Fruit fly (Drosophila melanogaster) whole organism, adult: ENCODE measurements around the gene mRpL4.

Source experiments
- CG11617 ChIP-seq: fragments of 200-800 bp; sonication (Bioruptor generic); optimal IDR thresholded peaks from 2 replicates; lab custom pipeline; 2017; ENCODE audit warnings: mild to moderate bottlenecking, missing biosample characterization, missing genetic modification reagents, missing genetic modification characterization
- CG12768 ChIP-seq: fragments of 200-800 bp; sonication (Bioruptor generic); optimal IDR thresholded peaks from 2 replicates; lab custom pipeline; 2017; ENCODE audit warnings: missing biosample characterization, missing genetic modification characterization, mild to moderate bottlenecking, moderate library complexity, missing genetic modification reagents
- CG14711 ChIP-seq: fragments of 200-800 bp; sonication (Bioruptor generic); optimal IDR thresholded peaks from 2 replicates; lab custom pipeline; 2018; ENCODE audit warnings: missing biosample characterization, mild to moderate bottlenecking, missing genetic modification characterization, moderate library complexity
- CG1620 ChIP-seq: fragments of 200-800 bp; sonication (Bioruptor generic); optimal IDR thresholded peaks from 2 replicates; lab custom pipeline; 2016; ENCODE audit warnings: missing biosample characterization, missing genetic modification characterization
- CG33017 ChIP-seq: fragments of 200-800 bp; sonication (Bioruptor generic); optimal IDR thresholded peaks from 2 replicates; lab custom pipeline; 2018; ENCODE audit warnings: missing biosample characterization, mild to moderate bottlenecking, missing genetic modification characterization, moderate library complexity
- CG5204 ChIP-seq: fragments of 200-800 bp; sonication (Bioruptor generic); optimal IDR thresholded peaks from 2 replicates; lab custom pipeline; 2016; ENCODE audit warnings: missing biosample characterization, missing genetic modification characterization
- CG7045 ChIP-seq: fragments of 200-800 bp; sonication (Bioruptor generic); optimal IDR thresholded peaks from 2 replicates; lab custom pipeline; 2017; ENCODE audit warnings: missing biosample characterization, mild to moderate bottlenecking, missing genetic modification characterization
- CG7101 ChIP-seq: fragments of 200-800 bp; sonication (Bioruptor generic); optimal IDR thresholded peaks from 2 replicates; lab custom pipeline; 2018; ENCODE audit warnings: missing biosample characterization, mild to moderate bottlenecking, missing genetic modification characterization, moderate library complexity
- Clk ChIP-seq: fragments of 200-800 bp; sonication (Bioruptor generic); optimal IDR thresholded peaks from 2 replicates; lab custom pipeline; 2017; ENCODE audit warnings: missing biosample characterization, missing genetic modification characterization
- Crg-1 ChIP-seq: fragments of 200-800 bp; sonication (Bioruptor generic); optimal IDR thresholded peaks from 2 replicates; lab custom pipeline; 2016; ENCODE audit warnings: missing biosample characterization, missing genetic modification characterization
- Hr96 ChIP-seq: fragments of 200-800 bp; sonication (Bioruptor generic); optimal IDR thresholded peaks from 2 replicates; lab custom pipeline; 2016; ENCODE audit warnings: missing biosample characterization, missing genetic modification characterization
- Mnt ChIP-seq: fragments of 200-800 bp; sonication (Bioruptor generic); optimal IDR thresholded peaks from 2 replicates; lab custom pipeline; 2016; ENCODE audit warnings: missing biosample characterization, mild to moderate bottlenecking, missing genetic modification characterization
- bab1 ChIP-seq: fragments of 200-800 bp; sonication (Bioruptor generic); optimal IDR thresholded peaks from 3 replicates; lab custom pipeline; 2019; ENCODE audit warnings: missing biosample characterization, mild to moderate bottlenecking, missing genetic modification characterization, moderate library complexity
- cic ChIP-seq: fragments of 200-800 bp; sonication (Bioruptor generic); optimal IDR thresholded peaks from 2 replicates; lab custom pipeline; 2017; ENCODE audit warnings: missing biosample characterization, mild to moderate bottlenecking, missing genetic modification characterization, moderate library complexity
- cnc ChIP-seq, 2 experiments: fragments of >200 bp; optimal IDR thresholded peaks; 2 replicates each; lab custom pipeline; 2017
- kay ChIP-seq: fragments of 200-800 bp; sonication (Bioruptor generic); peaks from one replicate; lab custom pipeline; 2016; ENCODE audit warnings: missing biosample characterization, missing genetic modification characterization, borderline replicate concordance
- ovo ChIP-seq: fragments of 200-800 bp; sonication (Bioruptor generic); optimal IDR thresholded peaks from 2 replicates; lab custom pipeline; 2016; ENCODE audit warnings: missing biosample characterization, missing genetic modification characterization
- pad ChIP-seq: fragments of 200-800 bp; sonication (Bioruptor generic); optimal IDR thresholded peaks from 3 replicates; lab custom pipeline; 2017; ENCODE audit warnings: missing biosample characterization, missing genetic modification characterization, mild to moderate bottlenecking, moderate library complexity, missing genetic modification reagents
- tj ChIP-seq: fragments of 200-800 bp; sonication (Bioruptor generic); optimal IDR thresholded peaks from 3 replicates; lab custom pipeline; 2017; ENCODE audit warnings: missing biosample characterization, mild to moderate bottlenecking, missing genetic modification characterization, moderate library complexity
- toe ChIP-seq: fragments of 200-800 bp; sonication (Bioruptor generic); optimal IDR thresholded peaks from 2 replicates; lab custom pipeline; 2016; ENCODE audit warnings: missing biosample characterization, missing genetic modification characterization

Gene mRpL4

DNA sequence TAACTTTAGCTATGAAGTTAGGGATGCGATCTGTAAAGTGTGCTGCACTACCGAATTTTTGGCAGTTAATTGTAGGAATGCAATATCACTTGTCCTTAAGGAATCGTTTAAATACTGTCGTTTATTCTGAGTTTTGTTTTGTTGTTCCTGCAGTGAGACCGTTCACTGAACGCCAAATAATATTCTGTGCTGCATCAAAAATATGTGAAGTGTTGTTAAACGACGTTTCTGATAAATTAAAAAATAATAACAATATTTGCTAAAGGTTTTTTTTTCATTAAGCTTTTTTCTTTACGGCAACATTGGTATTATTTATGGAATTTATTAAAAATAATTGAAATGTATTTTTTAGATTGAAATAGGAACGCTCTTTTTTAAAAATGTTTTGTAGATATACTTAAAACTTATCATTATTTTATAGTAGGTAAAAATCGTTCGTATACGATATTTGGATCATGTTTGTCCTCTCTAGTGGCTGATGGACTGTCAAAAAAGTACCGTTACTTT, 26.1 kb downstream of the mRpL4 start, which contains the start of gene GMF:
Gene GMF (minus strand): TSS at position 182 of the 507 bp plus-strand sequence.
- TF ChIP-seq CG1620 (GFP tag; lab: Kevin White, UChicago) (peak; percentile 65), CG7101 (tag; lab: Kevin White, UChicago) (peak; percentile 75), CG5204 (GFP tag; lab: Kevin White, UChicago) (no peak), CG12768 (GFP tag; lab: Kevin White, UChicago) (peak; percentile 19), cic (GFP tag; lab: Kevin White, UChicago) (no peak), cnc (optimal IDR thresholded peaks at IDR 0.05; lab: Kevin White, UChicago) (no peak), Mnt (peak; percentile 39), bab1 (GFP tag; lab: Kevin White, UChicago) (peak; percentile 51), CG11617 (peak; percentile 63), tj (GFP tag; lab: Kevin White, UChicago) (no peak), kay (GFP tag; lab: Kevin White, UChicago) (peak; percentile 98), toe (GFP tag; lab: Kevin White, UChicago) (no peak), ovo (peak; percentile 84), pad (GFP tag; lab: Kevin White, UChicago) (peak; percentile 40), CG33017 (tag; lab: Kevin White, UChicago) (no peak), CG7045 (peak; percentile 33), CG14711 (peak; percentile 85), Hr96 (GFP tag; lab: Kevin White, UChicago) (no peak), Crg-1 (GFP tag; lab: Kevin White, UChicago) (peak; percentile 43), Clk (no peak)

DNA sequence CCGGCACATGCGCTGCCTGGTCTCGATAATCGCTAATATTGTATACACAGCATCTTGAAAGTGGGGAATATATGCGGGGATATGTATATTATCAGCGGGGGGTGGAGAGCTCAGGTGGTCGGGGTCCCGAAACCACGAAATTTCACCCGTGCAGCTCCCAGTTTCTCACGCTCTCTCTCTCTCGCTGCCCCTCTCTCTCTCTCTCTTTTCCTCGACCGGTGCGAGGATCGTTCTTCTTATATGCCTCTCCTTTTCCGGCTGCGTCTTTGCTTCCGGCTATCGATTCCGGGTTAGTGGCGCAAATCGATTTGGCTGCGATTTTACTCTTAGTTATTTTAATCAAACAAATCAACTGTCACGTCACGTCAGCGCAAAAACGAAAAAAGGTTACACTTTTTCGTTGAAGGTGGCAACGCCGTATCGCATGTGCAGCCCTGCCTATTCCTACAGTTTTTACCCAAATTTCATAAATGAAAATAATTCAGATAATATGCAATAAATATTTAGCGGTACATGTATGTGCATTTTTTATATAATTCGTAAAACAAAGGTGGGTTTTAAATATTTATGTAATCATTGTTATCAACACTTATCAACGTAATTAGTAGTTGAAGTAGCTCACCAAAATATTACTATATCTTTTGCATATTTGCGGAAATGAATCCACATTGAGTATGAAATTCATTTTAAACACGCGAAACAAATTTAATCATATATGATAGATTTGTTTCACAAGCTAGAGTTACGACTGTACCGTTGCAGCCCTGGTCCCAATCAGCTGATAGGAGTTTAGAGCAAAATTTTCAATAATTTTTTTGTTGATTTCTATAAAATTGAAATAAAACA, 29.2 kb downstream of the mRpL4 start, which contains the start of the genes heix and CG17328:
Gene heix (minus strand): TSS at position 393 of the 846 bp plus-strand sequence.
Gene CG17328 (plus strand): TSS at position 478 of the 846 bp plus-strand sequence.
- TF ChIP-seq bab1 (GFP tag; lab: Kevin White, UChicago) (peak; percentile 81), tj (GFP tag; lab: Kevin White, UChicago) (peak; percentile 68), cic (GFP tag; lab: Kevin White, UChicago) (peak; percentile 27), ovo (peak; percentile 1), CG11617 (peak; percentile 78), CG7101 (tag; lab: Kevin White, UChicago) (peak; percentile 71), CG33017 (tag; lab: Kevin White, UChicago) (peak; percentile 51), cnc (optimal IDR thresholded peaks at IDR 0.05; lab: Kevin White, UChicago) (no peak), CG12768 (GFP tag; lab: Kevin White, UChicago) (peak; percentile 61), CG7045 (peak; percentile 71), Mnt (peak; percentile 57), Crg-1 (GFP tag; lab: Kevin White, UChicago) (peak; percentile 68), toe (GFP tag; lab: Kevin White, UChicago) (no peak), pad (GFP tag; lab: Kevin White, UChicago) (peak; percentile 34), kay (GFP tag; lab: Kevin White, UChicago) (peak; percentile 91), CG14711 (peak; percentile 48), Hr96 (GFP tag; lab: Kevin White, UChicago) (no peak), CG5204 (GFP tag; lab: Kevin White, UChicago) (no peak), CG1620 (GFP tag; lab: Kevin White, UChicago) (peak; percentile 40), Clk (peak; percentile 44)

DNA sequence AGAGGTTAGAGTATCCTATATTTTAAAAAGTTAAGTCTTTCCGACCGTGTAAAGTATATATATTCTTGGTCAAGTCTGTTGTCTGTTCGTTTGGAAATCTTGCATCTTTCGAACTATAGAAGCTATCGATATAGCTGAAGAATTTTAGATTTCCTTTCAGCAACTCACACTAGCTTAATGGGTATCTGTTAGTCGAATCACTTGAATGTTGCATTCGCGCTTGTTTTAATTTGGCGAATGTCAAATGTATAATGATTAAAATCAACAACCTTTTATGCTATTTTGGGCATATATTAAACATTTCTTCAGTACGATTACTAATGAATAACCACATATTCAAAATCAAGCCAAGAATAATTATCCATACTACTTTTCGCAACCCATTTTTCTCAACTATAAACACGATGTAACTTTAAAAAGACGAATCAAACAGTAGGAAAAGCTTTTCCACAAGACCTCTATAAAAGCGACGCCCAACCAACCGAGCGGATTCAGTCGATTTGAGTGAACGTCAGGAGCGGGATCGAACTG, 35.2 kb downstream of the mRpL4 start, which contains the start of gene Cyp303a1:
Gene Cyp303a1 (plus strand): TSS at position 481 of the 531 bp plus-strand sequence.
- no peak for TF ChIP-seq CG11617
- TF ChIP-seq Clk = no peak
- TF ChIP-seq CG7045 = no peak
- no peak for TF ChIP-seq Hr96 (GFP tag; lab: Kevin White, UChicago)
- TF ChIP-seq tj (GFP tag; lab: Kevin White, UChicago) = no peak
- no peak for TF ChIP-seq CG12768 (GFP tag; lab: Kevin White, UChicago)
- no peak for TF ChIP-seq CG7101 (tag; lab: Kevin White, UChicago)
- no peak for TF ChIP-seq Mnt
- TF ChIP-seq cic (GFP tag; lab: Kevin White, UChicago) = no peak
- TF ChIP-seq bab1 (GFP tag; lab: Kevin White, UChicago) = no peak
- TF ChIP-seq CG33017 (tag; lab: Kevin White, UChicago) = no peak

DNA sequence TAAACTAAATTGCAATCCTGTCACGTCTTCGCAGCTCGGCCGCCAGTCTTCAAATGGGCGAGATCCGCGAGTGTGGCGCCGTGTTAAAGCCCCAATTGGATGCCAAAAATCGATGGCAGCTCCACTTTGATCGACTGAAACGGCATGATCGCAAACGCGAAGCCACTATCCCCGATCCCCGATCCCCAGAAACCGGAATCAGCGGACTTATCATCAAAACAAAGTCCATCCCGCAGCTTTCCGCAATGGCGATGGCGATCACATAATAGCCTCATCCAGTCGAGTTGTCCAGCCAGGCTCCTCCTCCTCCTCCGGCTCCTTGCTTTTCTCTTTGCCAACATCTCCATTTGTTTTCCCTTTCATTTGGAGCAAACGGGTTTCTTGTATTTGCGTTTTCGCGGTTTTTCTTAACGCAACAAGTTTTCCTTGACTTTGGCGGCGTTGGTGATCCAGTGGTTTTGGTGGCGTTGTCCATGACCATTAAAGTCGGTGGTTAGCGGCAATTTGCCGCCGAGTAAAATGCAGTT, 35.9 kb downstream of the mRpL4 start, which contains the start of gene CG13258:
Gene CG13258 (minus strand): TSS at position 51 of the 527 bp plus-strand sequence.
- TF ChIP-seq kay (GFP tag; lab: Kevin White, UChicago) = no peak
- TF ChIP-seq ovo = no peak

DNA sequence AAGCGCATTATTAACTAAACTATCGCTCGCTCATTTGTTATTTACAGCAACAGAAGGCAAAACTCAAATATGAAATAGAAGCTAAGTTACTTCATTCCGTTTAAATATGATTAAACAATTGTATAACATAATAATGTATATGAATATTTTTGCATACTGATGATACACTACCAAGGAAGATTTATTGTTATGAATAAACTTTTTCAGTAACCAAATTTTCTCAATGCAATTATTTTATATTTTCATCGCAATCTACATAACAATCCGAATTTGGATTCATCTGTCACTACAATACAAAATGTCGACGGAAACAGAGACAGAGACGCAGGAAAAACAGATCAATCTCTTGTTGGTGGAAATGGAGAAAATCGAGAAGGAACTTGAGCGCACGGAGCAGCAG, 37.9 kb downstream of the mRpL4 start, which contains the start of gene CG17329:
Gene CG17329 (plus strand): TSS at position 301 of the 400 bp plus-strand sequence.
- TF ChIP-seq cic (GFP tag; lab: Kevin White, UChicago) (no peak), kay (GFP tag; lab: Kevin White, UChicago) (no peak), CG14711 (no peak), Clk (no peak), CG12768 (GFP tag; lab: Kevin White, UChicago) (no peak)
